Worm (Caenorhabditis elegans) whole organism, L4 larva: Measurements from ENCODE around the gene F22E5.7.

Experiments
- ama-1 ChIP-seq: fragments of 150-350 bp; optimal IDR thresholded peaks from 2 replicates; lab custom pipeline; 2014; ENCODE audit warnings: inconsistent platforms, mixed read lengths
- arid-1 ChIP-seq: fragments of 200-800 bp; sonication (Bioruptor generic); conservative IDR thresholded peaks from 2 replicates; pipeline ENCODE4 v1.3.6; 2022; ENCODE audit warnings: missing genetic modification reagents, missing genetic modification characterization, missing compliant biosample characterization
- ctbp-1 ChIP-seq: fragments of 200-800 bp; sonication (Bioruptor generic); IDR thresholded peaks from 2 replicates; pipeline ENCODE4 v1.3.6; 2022; ENCODE audit warnings: missing genetic modification reagents, missing genetic modification characterization, missing compliant biosample characterization
- dmd-8 ChIP-seq: fragments of 200-800 bp; sonication (Bioruptor generic); IDR thresholded peaks from 2 replicates; pipeline ENCODE4 v1.3.6; 2022; ENCODE audit warnings: missing genetic modification characterization, missing compliant biosample characterization
- egl-27 ChIP-seq: sonication (generic microtip); optimal IDR thresholded peaks from 3 replicates; lab custom pipeline; 2017; ENCODE audit warnings: missing biosample characterization, missing genetic modification reagents, missing genetic modification characterization
- hmg-1.1 ChIP-seq: fragments of 200-800 bp; sonication (Bioruptor generic); IDR thresholded peaks from 2 replicates; pipeline ENCODE4 v1.3.6; 2022; ENCODE audit warnings: missing genetic modification reagents, missing genetic modification characterization, missing compliant biosample characterization
- lin-39 ChIP-seq: fragments of 150-350 bp; optimal IDR thresholded peaks from 2 replicates; lab custom pipeline; 2014; ENCODE audit warnings: missing biosample characterization, missing genetic modification reagents, missing genetic modification characterization
- mdl-1 ChIP-seq, 2 experiments: fragments of 150-350 bp in 1 of 2; sonication (generic microtip) in 1 of 2; optimal IDR thresholded peaks; 2 replicates each; lab custom pipeline; 2014 to 2017; ENCODE audit warnings: missing biosample characterization in 2 of 2, missing genetic modification characterization in 2 of 2
- nhr-237 ChIP-seq: sonication (generic microtip); optimal IDR thresholded peaks from 2 replicates; lab custom pipeline; 2017; ENCODE audit warnings: missing biosample characterization, missing genetic modification characterization
- nhr-28 ChIP-seq: fragments of 150-350 bp; optimal IDR thresholded peaks from 2 replicates; lab custom pipeline; 2014; ENCODE audit warnings: missing biosample characterization, missing genetic modification characterization
- snpc-4 ChIP-seq: fragments of 150-350 bp; optimal IDR thresholded peaks from 2 replicates; lab custom pipeline; 2014; ENCODE audit warnings: missing biosample characterization, missing genetic modification characterization

ce11 chrII:2692476-2692875, 50.6 kb downstream of the F22E5.7 start, which contains the start of gene set-11:
- no peak for TF ChIP-seq lin-39 (tag; lab: Kevin White, UChicago)
- TF ChIP-seq ctbp-1 (GFP tag; lab: Robert Waterston, UW): no peak
- TF ChIP-seq nhr-237 (tag; lab: Kevin White, UChicago): no peak
- TF ChIP-seq egl-27 (tag; lab: Kevin White, UChicago): no peak
- TF ChIP-seq hmg-1.1: no peak
- no peak for TF ChIP-seq ama-1 (lab: Kevin White, UChicago)
- no peak for TF ChIP-seq mdl-1 (tag; optimal IDR thresholded peaks at IDR 0.05; lab: Kevin White, UChicago)
- no peak for TF ChIP-seq snpc-4 (tag; lab: Kevin White, UChicago)
- TF ChIP-seq dmd-8: no peak
- TF ChIP-seq arid-1 (GFP tag; lab: Robert Waterston, UW): no peak
- TF ChIP-seq nhr-28: no peak
